Worm (Caenorhabditis elegans) whole organism, L1 larva: ENCODE results near the gene R02F2.10.
A peak's percentile ranks its signal among the peaks of the same experiment; 100 is the strongest.

Experiments
- C16A3.4 ChIP-seq: fragments of 150-350 bp; optimal IDR thresholded peaks from 2 replicates; lab custom pipeline; 2014; ENCODE audit warnings: missing biosample characterization, missing genetic modification characterization
- alr-1 ChIP-seq: fragments of 200-800 bp; sonication (Bioruptor generic); optimal IDR thresholded peaks from 2 replicates; lab custom pipeline; 2018; ENCODE audit warnings: borderline replicate concordance, mild to moderate bottlenecking, missing genetic modification characterization, missing compliant biosample characterization
- aly-2 ChIP-seq: fragments of 150-350 bp; optimal IDR thresholded peaks from 2 replicates; lab custom pipeline; 2014; ENCODE audit warnings: missing biosample characterization, missing genetic modification characterization
- ama-1 ChIP-seq: fragments of 150-350 bp; optimal IDR thresholded peaks from 2 replicates; lab custom pipeline; 2014
- blmp-1 ChIP-seq: fragments of 150-350 bp; optimal IDR thresholded peaks from 2 replicates; lab custom pipeline; 2014; ENCODE audit warnings: missing biosample characterization, missing genetic modification characterization
- ceh-8 ChIP-seq: fragments of 200-800 bp; sonication (Bioruptor generic); optimal IDR thresholded peaks from 2 replicates; lab custom pipeline; 2018; ENCODE audit warnings: mild to moderate bottlenecking, missing genetic modification characterization, moderate library complexity, missing compliant biosample characterization
- ceh-82 ChIP-seq, 3 experiments: fragments of 150-350 bp in 1 of 3; sonication (generic microtip) in 2 of 3; optimal IDR thresholded peaks; 2 replicates each; lab custom pipeline; 2014 to 2017; ENCODE audit warnings: missing biosample characterization in 3 of 3, missing genetic modification characterization in 3 of 3
- ces-1 ChIP-seq: fragments of 150-350 bp; optimal IDR thresholded peaks from 2 replicates; lab custom pipeline; 2014; ENCODE audit warnings: missing biosample characterization, missing genetic modification reagents, missing genetic modification characterization
- dpl-1 ChIP-seq, 3 experiments: fragments of 150-350 bp in 2 of 3; sonication (generic microtip) in 1 of 3; optimal IDR thresholded peaks; 2 replicates each; lab custom pipeline; 2014 to 2017; ENCODE audit warnings: missing biosample characterization in 3 of 3, missing genetic modification characterization in 3 of 3, missing genetic modification reagents in 3 of 3
- dsc-1 ChIP-seq: sonication (generic microtip); optimal IDR thresholded peaks from 2 replicates; lab custom pipeline; 2016; ENCODE audit warnings: mild to moderate bottlenecking, missing genetic modification characterization, missing compliant biosample characterization
- efl-1 ChIP-seq, 4 experiments: fragments of 150-350 bp; optimal IDR thresholded peaks in 3 of 4; peaks in 1 of 4; 1 replicate in 1 of 4; 2 replicates in 3 of 4; lab custom pipeline; 2014; ENCODE audit warnings: missing biosample characterization in 2 of 4, missing genetic modification characterization in 2 of 4, missing genetic modification reagents in 2 of 4
- egl-27 ChIP-seq, 2 experiments: fragments of 150-350 bp in 1 of 2; sonication (generic microtip); optimal IDR thresholded peaks; 3 replicates each; lab custom pipeline; 2017 to 2018; ENCODE audit warnings: missing biosample characterization in 2 of 2, missing genetic modification characterization in 2 of 2, missing genetic modification reagents in 2 of 2
- elt-3 ChIP-seq, 6 experiments: fragments of 150-350 bp in 1 of 6; sonication (generic microtip); optimal IDR thresholded peaks; 2 replicates each; lab custom pipeline; 2017 to 2018; ENCODE audit warnings: missing biosample characterization in 6 of 6, missing genetic modification characterization in 6 of 6, inconsistent platforms in 1 of 6
- fkh-8 ChIP-seq: sonication (generic microtip); optimal IDR thresholded peaks from 2 replicates; lab custom pipeline; 2016; ENCODE audit warnings: mild to moderate bottlenecking, missing genetic modification characterization, missing compliant biosample characterization
- fos-1 ChIP-seq: fragments of 150-350 bp; optimal IDR thresholded peaks from 2 replicates; lab custom pipeline; 2014; ENCODE audit warnings: missing biosample characterization, missing genetic modification characterization
- grh-1 ChIP-seq: fragments of 200-800 bp; sonication (Bioruptor generic); IDR thresholded peaks from 2 replicates; pipeline ENCODE4 v1.3.6; 2022; ENCODE audit warnings: missing genetic modification reagents, missing genetic modification characterization, missing compliant biosample characterization
- hlh-17 ChIP-seq: fragments of 200-800 bp; sonication (Bioruptor generic); optimal IDR thresholded peaks from 2 replicates; lab custom pipeline; 2018; ENCODE audit warnings: missing genetic modification characterization, mild to moderate bottlenecking, missing compliant biosample characterization, moderate library complexity, borderline replicate concordance
- irx-1 ChIP-seq: sonication (generic microtip); optimal IDR thresholded peaks from 2 replicates; lab custom pipeline; 2016; ENCODE audit warnings: missing genetic modification characterization, missing compliant biosample characterization
- jun-1 ChIP-seq: fragments of 150-350 bp; optimal IDR thresholded peaks from 2 replicates; lab custom pipeline; 2014; ENCODE audit warnings: missing biosample characterization, missing genetic modification reagents, missing genetic modification characterization
- lin-13 ChIP-seq: fragments of 150-350 bp; optimal IDR thresholded peaks from 2 replicates; lab custom pipeline; 2014; ENCODE audit warnings: missing biosample characterization, missing genetic modification reagents, missing genetic modification characterization
- lin-14 ChIP-seq: fragments of 200-800 bp; sonication (Bioruptor generic); optimal IDR thresholded peaks from 2 replicates; lab custom pipeline; 2018; ENCODE audit warnings: mild to moderate bottlenecking, missing genetic modification characterization, moderate library complexity, missing compliant biosample characterization
- lin-35 ChIP-seq, 2 experiments: fragments of 150-350 bp; optimal IDR thresholded peaks; 2 replicates each; lab custom pipeline; 2014; ENCODE audit warnings: missing biosample characterization in 2 of 2, missing genetic modification characterization in 2 of 2, missing genetic modification reagents in 2 of 2
- lir-3 ChIP-seq: sonication (generic microtip); optimal IDR thresholded peaks from 2 replicates; lab custom pipeline; 2016; ENCODE audit warnings: mild to moderate bottlenecking, missing genetic modification characterization, moderate library complexity, missing compliant biosample characterization; ENCODE audit not compliant: poor library complexity
- lsy-2 ChIP-seq, 2 experiments: fragments of 150-350 bp; optimal IDR thresholded peaks; 2 replicates each; lab custom pipeline; 2014; ENCODE audit warnings: missing biosample characterization in 2 of 2, missing genetic modification characterization in 2 of 2
- mab-9 ChIP-seq: fragments of 200-800 bp; sonication (Bioruptor generic); IDR thresholded peaks from 2 replicates; pipeline ENCODE4 v1.3.6; 2022; ENCODE audit warnings: missing genetic modification reagents, missing genetic modification characterization, missing compliant biosample characterization
- mdl-1 ChIP-seq, 2 experiments: fragments of 150-350 bp; optimal IDR thresholded peaks; 2 replicates each; lab custom pipeline; 2014 to 2017; ENCODE audit warnings: missing biosample characterization in 2 of 2, missing genetic modification characterization in 2 of 2, inconsistent platforms in 1 of 2
- mep-1 ChIP-seq: fragments of 150-350 bp; optimal IDR thresholded peaks from 2 replicates; lab custom pipeline; 2014; ENCODE audit warnings: missing biosample characterization, missing genetic modification characterization
- nhr-11 ChIP-seq: fragments of 150-350 bp; optimal IDR thresholded peaks from 2 replicates; lab custom pipeline; 2014; ENCODE audit warnings: missing biosample characterization, missing genetic modification characterization
- nhr-19 ChIP-seq: fragments of 200-800 bp; sonication (Bioruptor generic); conservative IDR thresholded peaks from 2 replicates; pipeline ENCODE4 v1.3.6; 2022; ENCODE audit warnings: missing genetic modification characterization, missing compliant biosample characterization
- nhr-20 ChIP-seq: sonication (generic microtip); optimal IDR thresholded peaks from 2 replicates; lab custom pipeline; 2016; ENCODE audit warnings: mild to moderate bottlenecking, missing genetic modification characterization, missing compliant biosample characterization
- nhr-237 ChIP-seq: fragments of 150-350 bp; optimal IDR thresholded peaks from 2 replicates; lab custom pipeline; 2014; ENCODE audit warnings: missing biosample characterization, missing genetic modification characterization
- nhr-47 ChIP-seq: sonication (generic microtip); optimal IDR thresholded peaks from 2 replicates; lab custom pipeline; 2016; ENCODE audit warnings: mild to moderate bottlenecking, missing genetic modification characterization, moderate library complexity, missing compliant biosample characterization
- nhr-71 ChIP-seq: sonication (generic microtip); optimal IDR thresholded peaks from 2 replicates; lab custom pipeline; 2016; ENCODE audit warnings: mild to moderate bottlenecking, missing genetic modification characterization, moderate library complexity, missing compliant biosample characterization
- nhr-77 ChIP-seq: fragments of 150-350 bp; optimal IDR thresholded peaks from 2 replicates; lab custom pipeline; 2014; ENCODE audit warnings: missing biosample characterization, missing genetic modification characterization
- nhr-85 ChIP-seq: sonication (generic microtip); peaks from one replicate; lab custom pipeline; 2016; ENCODE audit warnings: missing genetic modification characterization, inconsistent platforms, missing compliant biosample characterization
- pax-3 ChIP-seq: fragments of 200-800 bp; sonication (Bioruptor generic); optimal IDR thresholded peaks from 2 replicates; lab custom pipeline; 2018; ENCODE audit warnings: mild to moderate bottlenecking, missing genetic modification characterization, moderate library complexity, missing compliant biosample characterization
- rnt-1 ChIP-seq: sonication (generic microtip); optimal IDR thresholded peaks from 2 replicates; lab custom pipeline; 2016; ENCODE audit warnings: mild to moderate bottlenecking, missing genetic modification characterization, moderate library complexity, missing compliant biosample characterization
- skn-1 ChIP-seq: fragments of 150-350 bp; optimal IDR thresholded peaks from 2 replicates; lab custom pipeline; 2014; ENCODE audit warnings: missing biosample characterization, missing genetic modification characterization
- snpc-4 ChIP-seq: fragments of 150-350 bp; optimal IDR thresholded peaks from 2 replicates; lab custom pipeline; 2014; ENCODE audit warnings: missing biosample characterization, missing genetic modification characterization
- snu-23 ChIP-seq: sonication (generic microtip); optimal IDR thresholded peaks from 2 replicates; lab custom pipeline; 2016; ENCODE audit warnings: missing genetic modification characterization, missing compliant biosample characterization
- sox-4 ChIP-seq: sonication (generic microtip); optimal IDR thresholded peaks from 2 replicates; lab custom pipeline; 2016; ENCODE audit warnings: missing genetic modification characterization, missing compliant biosample characterization
- sptf-1 ChIP-seq: fragments of 150-350 bp; optimal IDR thresholded peaks from 2 replicates; lab custom pipeline; 2014; ENCODE audit warnings: missing biosample characterization, missing genetic modification characterization
- swsn-7 ChIP-seq: sonication (generic microtip); optimal IDR thresholded peaks from 2 replicates; lab custom pipeline; 2016; ENCODE audit warnings: missing genetic modification characterization, missing compliant biosample characterization
- unc-130 ChIP-seq: fragments of 150-350 bp; optimal IDR thresholded peaks from 2 replicates; lab custom pipeline; 2017; ENCODE audit warnings: missing biosample characterization, missing genetic modification characterization, inconsistent platforms
- xbp-1 ChIP-seq: sonication (generic microtip); optimal IDR thresholded peaks from 2 replicates; lab custom pipeline; 2016; ENCODE audit warnings: missing genetic modification characterization, missing compliant biosample characterization
- zag-1 ChIP-seq: fragments of 150-350 bp; optimal IDR thresholded peaks from 2 replicates; lab custom pipeline; 2014; ENCODE audit warnings: missing biosample characterization, missing genetic modification characterization
- zip-4 ChIP-seq: fragments of 200-800 bp; sonication (Bioruptor generic); optimal IDR thresholded peaks from 2 replicates; lab custom pipeline; 2018; ENCODE audit warnings: mild to moderate bottlenecking, missing genetic modification characterization, moderate library complexity, missing compliant biosample characterization
- ztf-4 ChIP-seq: fragments of 150-350 bp; optimal IDR thresholded peaks from 2 replicates; lab custom pipeline; 2014; ENCODE audit warnings: missing biosample characterization, missing genetic modification characterization

The R02F2.10 gene

DNA sequence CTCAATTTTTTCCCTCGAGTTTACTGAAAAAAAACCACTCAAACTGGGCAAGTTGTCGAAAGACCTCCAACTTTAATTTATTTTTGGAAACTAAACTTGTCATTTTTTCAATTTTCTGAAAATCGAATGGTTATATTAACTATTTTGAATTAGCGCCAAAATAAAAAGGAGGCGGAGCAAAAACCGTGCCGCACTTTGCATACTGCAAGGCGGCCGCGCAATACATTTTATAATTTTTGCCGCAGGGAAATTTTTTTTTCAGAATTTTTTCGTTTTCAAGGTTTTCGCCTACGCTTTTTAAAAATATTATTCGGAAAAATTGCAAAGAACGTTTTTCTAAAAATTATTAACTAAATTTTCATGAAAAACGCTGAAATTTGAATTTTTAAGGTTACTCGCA lies 25.6 kb downstream of the R02F2.10 start:
- TF ChIP-seq hlh-17: no peak
- TF ChIP-seq ama-1 (lab: Kevin White, UChicago): no peak
- TF ChIP-seq snpc-4 (tag; lab: Kevin White, UChicago): no peak
- no peak for TF ChIP-seq sox-4 (tag; lab: Kevin White, UChicago)
- TF ChIP-seq efl-1 (optimal IDR thresholded peaks at IDR 0.05; lab: Kevin White, UChicago): no peak
- peak; percentile 24 to 93 for TF ChIP-seq efl-1 (GFP tag; optimal IDR thresholded peaks at IDR 0.05 in 1 of 2; lab: Kevin White, UChicago)
- no peak for TF ChIP-seq dsc-1 (tag; lab: Kevin White, UChicago)
- no peak for TF ChIP-seq jun-1 (tag; lab: Kevin White, UChicago)
- no peak for TF ChIP-seq zip-4 (GFP tag; lab: Kevin White, UChicago)
- TF ChIP-seq mab-9 (GFP tag; lab: Robert Waterston, UW): no peak
- TF ChIP-seq nhr-71 (tag; lab: Kevin White, UChicago): no peak
- TF ChIP-seq dpl-1 (GFP tag; optimal IDR thresholded peaks at IDR 0.05; lab: Kevin White, UChicago): peak in 1 of 3 experiments; percentile 28

DNA sequence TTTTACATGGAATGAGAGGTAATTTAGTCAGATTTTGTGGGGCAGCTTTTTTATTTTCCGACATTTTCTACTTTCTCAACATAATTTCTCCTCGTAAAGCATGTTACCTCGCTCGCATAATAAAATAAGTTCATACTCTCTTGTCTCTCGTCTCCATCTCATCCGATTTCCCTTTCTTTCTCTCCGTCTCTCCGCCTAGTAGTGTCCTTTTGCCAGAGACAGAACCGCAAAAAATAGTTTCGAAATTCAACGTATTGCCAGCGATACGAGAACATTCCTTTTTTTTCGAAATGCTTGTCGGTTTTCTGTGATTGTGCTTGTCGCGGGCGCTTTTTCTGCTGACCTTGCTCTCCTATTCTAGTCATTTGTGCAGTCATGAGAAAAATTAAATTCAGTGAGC lies 26.1 kb downstream of the R02F2.10 start:
- no peak for TF ChIP-seq nhr-11 (tag; lab: Kevin White, UChicago)
- TF ChIP-seq zag-1: no peak
- peak; percentile 48 for TF ChIP-seq fkh-8 (tag; lab: Kevin White, UChicago)
- peak; percentile 63 for TF ChIP-seq pax-3 (tag; lab: Kevin White, UChicago)
- peak; percentile 77 for TF ChIP-seq nhr-71 (tag; lab: Kevin White, UChicago)
- TF ChIP-seq egl-27 (tag; optimal IDR thresholded peaks at IDR 0.05; lab: Kevin White, UChicago): no peak
- TF ChIP-seq C16A3.4 (tag; lab: Kevin White, UChicago): peak; percentile 13
- TF ChIP-seq ces-1 (GFP tag; lab: Kevin White, UChicago): no peak
- TF ChIP-seq snu-23 (GFP tag; lab: Kevin White, UChicago): peak; percentile 77
- peak; percentile 34 for TF ChIP-seq lir-3 (tag; lab: Kevin White, UChicago)
- TF ChIP-seq snpc-4 (tag; lab: Kevin White, UChicago): peak; percentile 16
- peak; percentile 54 for TF ChIP-seq swsn-7 (tag; lab: Kevin White, UChicago)
- peak in 1 of 2 experiments; percentile 33 for TF ChIP-seq mdl-1 (tag; optimal IDR thresholded peaks at IDR 0.05; lab: Kevin White, UChicago)
- TF ChIP-seq nhr-47 (tag; lab: Kevin White, UChicago): peak; percentile 64
- peak; percentile 90 for TF ChIP-seq nhr-85 (tag; lab: Kevin White, UChicago)
- TF ChIP-seq ztf-4 (tag; lab: Kevin White, UChicago): peak; percentile 52
- TF ChIP-seq lin-13 (GFP tag; lab: Kevin White, UChicago): peak; percentile 54
- TF ChIP-seq nhr-19 (GFP tag; lab: Robert Waterston, UW): peak; percentile 38
- TF ChIP-seq aly-2 (tag; lab: Kevin White, UChicago): peak; percentile 86
- TF ChIP-seq blmp-1 (tag; lab: Kevin White, UChicago): peak; percentile 83
- TF ChIP-seq xbp-1 (tag; lab: Kevin White, UChicago): peak; percentile 37
- no peak for TF ChIP-seq grh-1 (GFP tag; lab: Robert Waterston, UW)
- TF ChIP-seq dpl-1 (GFP tag; optimal IDR thresholded peaks at IDR 0.05; lab: Kevin White, UChicago): peak; percentile 39 to 50 (median 40)
- TF ChIP-seq rnt-1 (tag; lab: Kevin White, UChicago): peak; percentile 87
- TF ChIP-seq jun-1 (tag; lab: Kevin White, UChicago): peak; percentile 61
- TF ChIP-seq mep-1 (tag; lab: Kevin White, UChicago): peak; percentile 86
- TF ChIP-seq ceh-8 (GFP tag; lab: Kevin White, UChicago): no peak
- peak; percentile 61 for TF ChIP-seq fos-1
- peak; percentile 72 for TF ChIP-seq nhr-20
- TF ChIP-seq lin-35 (GFP tag; optimal IDR thresholded peaks at IDR 0.05; lab: Kevin White, UChicago): peak; percentile 59 to 70
- peak; percentile 46 for TF ChIP-seq skn-1 (tag; lab: Kevin White, UChicago)
- peak in 5 of 6 experiments; percentile 58 to 87 (median 62) for TF ChIP-seq elt-3 (tag; optimal IDR thresholded peaks at IDR 0.05; lab: Kevin White, UChicago)
- TF ChIP-seq lin-14 (GFP tag; lab: Kevin White, UChicago): peak; percentile 83
- peak; percentile 12 for TF ChIP-seq unc-130 (tag; lab: Kevin White, UChicago)
- peak; percentile 54 for TF ChIP-seq nhr-237 (tag; lab: Kevin White, UChicago)
- peak; percentile 54 to 60 for TF ChIP-seq lsy-2 (tag; optimal IDR thresholded peaks at IDR 0.05; lab: Kevin White, UChicago)
- TF ChIP-seq ama-1 (lab: Kevin White, UChicago): peak; percentile 91
- TF ChIP-seq mab-9 (GFP tag; lab: Robert Waterston, UW): no peak
- TF ChIP-seq ceh-82 (tag; optimal IDR thresholded peaks at IDR 0.05; lab: Kevin White, UChicago): peak; percentile 26 to 64 (median 55)
- peak; percentile 49 for TF ChIP-seq nhr-77 (tag; lab: Kevin White, UChicago)
- TF ChIP-seq alr-1 (tag; lab: Kevin White, UChicago): no peak
- peak; percentile 62 for TF ChIP-seq efl-1 (optimal IDR thresholded peaks at IDR 0.05; lab: Kevin White, UChicago)
- peak; percentile 57 to 96 for TF ChIP-seq efl-1 (GFP tag; optimal IDR thresholded peaks at IDR 0.05 in 1 of 2; lab: Kevin White, UChicago)
- TF ChIP-seq sox-4 (tag; lab: Kevin White, UChicago): no peak
- no peak for TF ChIP-seq sptf-1 (tag; lab: Kevin White, UChicago)
- peak; percentile 41 for TF ChIP-seq irx-1 (tag; lab: Kevin White, UChicago)
